Worm (Caenorhabditis elegans): ENCODE results near the gene bus-2.

DNA sequence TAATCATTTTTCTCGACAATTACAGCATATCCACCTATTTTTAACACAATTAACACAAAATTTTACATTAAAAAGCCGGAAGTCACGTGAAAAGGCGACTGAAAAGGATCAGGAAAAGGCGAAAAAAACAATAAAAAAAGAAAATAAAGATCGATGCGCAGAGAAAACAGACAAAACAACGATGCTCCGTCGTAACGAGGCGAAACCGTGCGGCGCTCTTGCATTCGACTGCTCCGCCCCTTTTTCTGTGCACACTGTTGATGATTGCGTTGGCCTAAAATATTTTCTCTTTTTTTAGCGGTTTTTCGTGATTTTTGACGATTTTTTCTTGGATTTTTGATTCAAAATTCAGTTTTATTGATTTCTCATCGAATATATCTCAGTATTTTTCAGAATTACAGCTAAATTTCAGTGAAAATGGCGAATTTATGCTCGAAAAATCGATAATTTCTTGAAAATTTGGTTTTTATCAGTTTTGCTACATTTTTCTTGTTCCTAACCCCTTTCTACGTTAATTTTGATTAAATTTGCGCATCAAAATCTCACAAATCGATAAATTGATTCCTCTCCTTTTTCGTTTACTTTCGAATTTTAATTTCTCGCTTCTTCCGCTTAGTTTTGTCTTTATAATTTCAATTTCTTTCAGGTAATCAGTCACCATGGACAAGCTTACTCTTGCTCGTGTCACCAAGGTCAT, 40.5 kb upstream of the bus-2 start, which contains the start of gene rps-28:
- peak; percentile 91 for TF ChIP-seq ztf-25 (GFP tag; IDR thresholded peaks at IDR 0.05)
- peak; percentile 94 for TF ChIP-seq K12H6.12 (tag; optimal IDR thresholded peaks at IDR 0.05)
- TF ChIP-seq madf-10 (tag; optimal IDR thresholded peaks at IDR 0.05) = peak; percentile 90
- TF ChIP-seq bed-1 (GFP tag; IDR thresholded peaks at IDR 0.05) = no peak
- TF ChIP-seq cebp-1 (GFP tag; IDR thresholded peaks at IDR 0.05) = peak; percentile 56; the same call in 1 of the 2 replicates
- TF ChIP-seq cebp-1 (tag; optimal IDR thresholded peaks at IDR 0.05) = peak; percentile 91

Data from whole organism, young adult.